Worm (Caenorhabditis elegans): Measurements from ENCODE around the gene Y59E9AL.8.
A peak's percentile ranks its signal among the peaks of the same experiment; 100 is the strongest.
"Not testable (repeated sequence)": the region's sequence is repeated elsewhere in the genome, so short reads cannot be mapped to it uniquely, and the experiment has no call there.

The Y59E9AL.8 gene

ce11 chrIV:5228619-5229018, 4.5 kb upstream of the Y59E9AL.8 start, which contains the start of gene thn-6:
Gene thn-6, plus strand, starts transcription at chrIV:5228919.
- TF ChIP-seq nhr-84 (tag; optimal IDR thresholded peaks at IDR 0.05): no peak
- TF ChIP-seq irx-1 (tag; optimal IDR thresholded peaks at IDR 0.05): no peak
- TF ChIP-seq mep-1 (tag; optimal IDR thresholded peaks at IDR 0.05): no peak
- no peak for TF ChIP-seq lin-35 (GFP tag; optimal IDR thresholded peaks at IDR 0.05)
- TF ChIP-seq ztf-4 (tag; optimal IDR thresholded peaks at IDR 0.05): no peak
- TF ChIP-seq hlh-4 (tag; optimal IDR thresholded peaks at IDR 0.05): no peak
- TF ChIP-seq aly-2 (tag; optimal IDR thresholded peaks at IDR 0.05): no peak
- TF ChIP-seq Y116A8C.19 (tag; optimal IDR thresholded peaks at IDR 0.05; ENCODE audit: borderline replicate concordance): no peak
- TF ChIP-seq mdl-1 (tag; optimal IDR thresholded peaks at IDR 0.05): no peak

ce11 chrIV:5226552-5226951, 2.4 kb upstream of the Y59E9AL.8 start, which contains the start of gene nsph-4.1:
Gene nsph-4.1, plus strand, starts transcription at chrIV:5226852.
- TF ChIP-seq sox-4, ceh-90, unc-130 (tag; optimal IDR thresholded peaks at IDR 0.05): not testable (repeated sequence)

- TF ChIP-seq lsy-2, mdl-1, zag-1 (tag; optimal IDR thresholded peaks at IDR 0.05): not testable (repeated sequence)
Observed at ce11 chrIV:5225277-5225822, 1.2 kb upstream of the Y59E9AL.8 start, which contains the start of gene cylc-1. Gene cylc-1, minus strand, starts transcription at chrIV:5225772.

ce11 chrIV:5221721-5222120, 2.4 kb downstream of the Y59E9AL.8 start:
- TF ChIP-seq ceh-63 (GFP tag; optimal IDR thresholded peaks at IDR 0.05) (no peak), skn-1 (tag; optimal IDR thresholded peaks at IDR 0.05) (no peak), lir-3 (tag; optimal IDR thresholded peaks at IDR 0.05; ENCODE audit: poor library complexity) (no peak), swsn-7 (tag; optimal IDR thresholded peaks at IDR 0.05) (no peak), unc-98 (GFP tag; IDR thresholded peaks at IDR 0.05) (no peak), sptf-1 (tag; optimal IDR thresholded peaks at IDR 0.05) (no peak), lin-39 (tag; optimal IDR thresholded peaks at IDR 0.05) (no peak), snpc-4 (tag; optimal IDR thresholded peaks at IDR 0.05) (no peak), ceh-82 (tag; optimal IDR thresholded peaks at IDR 0.05) (no peak), tlp-1 (tag; optimal IDR thresholded peaks at IDR 0.05) (no peak), dpl-1 (GFP tag; optimal IDR thresholded peaks at IDR 0.05) (no peak), zag-1 (tag; optimal IDR thresholded peaks at IDR 0.05) (no peak), mep-1 (tag; optimal IDR thresholded peaks at IDR 0.05) (no peak), pag-3 (tag; optimal IDR thresholded peaks at IDR 0.05; ENCODE audit: borderline replicate concordance, insufficient read depth) (no peak), lin-15B (tag; optimal IDR thresholded peaks at IDR 0.05) (no peak), lin-13 (GFP tag; optimal IDR thresholded peaks at IDR 0.05) (no peak), pax-3 (tag; optimal IDR thresholded peaks at IDR 0.05) (no peak)

- not testable (repeated sequence) for TF ChIP-seq ztf-11 (tag; optimal IDR thresholded peaks at IDR 0.05); irx-1 (tag; optimal IDR thresholded peaks at IDR 0.05); hpl-2 (GFP tag; optimal IDR thresholded peaks at IDR 0.05)
Observed at ce11 chrIV:5218496-5218895, 5.6 kb downstream of the Y59E9AL.8 start, which contains the start of gene nsph-4.2. Gene nsph-4.2, plus strand, starts transcription at chrIV:5218796.

ce11 chrIV:5216349-5216748, 7.8 kb downstream of the Y59E9AL.8 start:
- no peak for TF ChIP-seq unc-62 (GFP tag; optimal IDR thresholded peaks at IDR 0.05)
- TF ChIP-seq F16B12.6 (tag; optimal IDR thresholded peaks at IDR 0.05): no peak
- TF ChIP-seq nhr-237 (tag; optimal IDR thresholded peaks at IDR 0.05): no peak
- no peak for TF ChIP-seq nhr-90 (tag; optimal IDR thresholded peaks at IDR 0.05; ENCODE audit: poor library complexity)
- TF ChIP-seq blmp-1 (tag; optimal IDR thresholded peaks at IDR 0.05): peak; percentile 48
- no peak for TF ChIP-seq pax-3 (tag; optimal IDR thresholded peaks at IDR 0.05)
- TF ChIP-seq ceh-82 (tag; optimal IDR thresholded peaks at IDR 0.05): no peak
- TF ChIP-seq zag-1 (tag; optimal IDR thresholded peaks at IDR 0.05): no peak
- TF ChIP-seq C04F5.9 (tag; optimal IDR thresholded peaks at IDR 0.05): no peak
- no peak for TF ChIP-seq sptf-1 (tag; optimal IDR thresholded peaks at IDR 0.05)
- TF ChIP-seq nhr-84 (tag; optimal IDR thresholded peaks at IDR 0.05): no peak
- no peak for TF ChIP-seq jun-1 (tag; optimal IDR thresholded peaks at IDR 0.05)
- no peak for TF ChIP-seq fkh-4 (tag; optimal IDR thresholded peaks at IDR 0.05; ENCODE audit: borderline replicate concordance)
- peak in 2 of 6 experiments; percentile 17 to 22 for TF ChIP-seq elt-3 (tag; optimal IDR thresholded peaks at IDR 0.05)
- no peak for TF ChIP-seq nhr-12 (tag; optimal IDR thresholded peaks at IDR 0.05)
- TF ChIP-seq mab-9 (GFP tag; IDR thresholded peaks at IDR 0.05): no peak
- TF ChIP-seq hlh-4 (tag; optimal IDR thresholded peaks at IDR 0.05): no peak
- TF ChIP-seq nhr-77 (tag; optimal IDR thresholded peaks at IDR 0.05): no peak

All from whole organism, L1 larva.